Worm (Caenorhabditis elegans) whole organism, L4/young adult: Measurements from ENCODE around the gene mdt-27.

Experiments used
- W03F9.2 ChIP-seq: fragments of 150-350 bp; optimal IDR thresholded peaks from 2 replicates; lab custom pipeline; 2014; ENCODE audit warnings: missing biosample characterization, missing genetic modification characterization
- dao-5 ChIP-seq: sonication (generic microtip); optimal IDR thresholded peaks from 2 replicates; lab custom pipeline; 2016; ENCODE audit warnings: missing genotype, missing genetic modification characterization, moderate library complexity, missing compliant biosample characterization

- no peak for TF ChIP-seq dao-5
- TF ChIP-seq W03F9.2 (tag; lab: Kevin White, UChicago), result no peak
Measured at ce11 chrV:9173789-9174188, 39.7 kb downstream of the mdt-27 start, which contains the start of gene pqn-16.
